Worm (Caenorhabditis elegans) whole organism, L2 larva: ENCODE results near the gene atg-18.

Source experiments
- lin-13 ChIP-seq: fragments of 150-350 bp; optimal IDR thresholded peaks from 2 replicates; lab custom pipeline; 2014; ENCODE audit warnings: missing biosample characterization, missing genetic modification reagents, missing genetic modification characterization
- snpc-4 ChIP-seq: fragments of 150-350 bp; optimal IDR thresholded peaks from 2 replicates; lab custom pipeline; 2014; ENCODE audit warnings: missing biosample characterization, missing genetic modification characterization
- zag-1 ChIP-seq: fragments of 150-350 bp; optimal IDR thresholded peaks from 2 replicates; lab custom pipeline; 2014; ENCODE audit warnings: missing biosample characterization, missing genetic modification characterization

- no peak for TF ChIP-seq lin-13 (GFP tag; lab: Kevin White, UChicago)
- TF ChIP-seq snpc-4 = no peak
- no peak for TF ChIP-seq zag-1 (tag; lab: Kevin White, UChicago)
Measured at ce11 chrV:8580961-8581360, 50.2 kb downstream of the atg-18 start, which contains the start of gene C10B5.1.
